Worm (Caenorhabditis elegans): ENCODE results near the gene ZC239.21.

DNA sequence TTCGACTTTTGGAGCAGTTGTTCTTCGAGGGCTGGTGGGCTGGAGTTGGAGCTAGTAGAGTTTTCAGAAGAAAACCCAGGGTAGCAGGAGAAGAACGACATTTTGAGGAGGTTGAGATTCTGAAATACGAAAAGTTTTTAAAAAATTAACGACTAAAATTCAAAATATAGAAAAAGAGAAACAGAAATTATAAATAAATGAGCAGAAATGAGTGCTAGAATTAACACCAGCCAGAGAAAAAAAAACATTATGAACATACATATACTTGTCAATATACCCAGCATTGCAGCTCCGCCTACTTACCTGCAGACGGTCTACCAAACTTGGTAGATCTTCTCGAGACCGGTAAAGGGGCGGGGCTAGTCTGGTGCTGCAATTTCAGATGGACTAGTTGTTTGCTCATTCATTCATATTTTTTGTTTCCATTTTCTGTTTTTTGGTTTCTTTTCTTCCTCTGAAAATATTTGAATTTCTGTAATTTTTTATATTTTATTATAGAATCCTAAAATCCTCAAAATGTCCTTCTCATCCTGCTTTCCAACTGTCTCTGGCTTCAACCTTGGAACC, at the start of gene ZC239.21, which contains the start of gene ZC239.20:
- TF ChIP-seq fkh-3 (tag; optimal IDR thresholded peaks at IDR 0.05) = no peak
- no peak for TF ChIP-seq nhr-80 (tag; optimal IDR thresholded peaks at IDR 0.05)
- no peak for TF ChIP-seq chd-7 (tag; optimal IDR thresholded peaks at IDR 0.05)
- TF ChIP-seq F39B2.1 (GFP tag; IDR thresholded peaks at IDR 0.05) = no peak
- TF ChIP-seq ztf-22 (GFP tag; optimal IDR thresholded peaks at IDR 0.05) = no peak
